Worm (Caenorhabditis elegans) whole organism, young adult: Measurements from ENCODE around the gene C02F5.14.

Experiments used
- F22D6.2 ChIP-seq: sonication (generic microtip); optimal IDR thresholded peaks from 2 replicates; lab custom pipeline; 2016; ENCODE audit warnings: mild to moderate bottlenecking, missing genetic modification characterization, missing compliant biosample characterization
- aptf-3 ChIP-seq: fragments of 200-800 bp; sonication (Bioruptor generic); IDR thresholded peaks from 2 replicates; pipeline ENCODE4 v1.3.6; 2022; ENCODE audit warnings: missing genetic modification characterization, missing compliant biosample characterization
- ceh-79 ChIP-seq: sonication (generic microtip); optimal IDR thresholded peaks from 2 replicates; lab custom pipeline; 2017; ENCODE audit warnings: mild to moderate bottlenecking, missing genetic modification characterization, missing compliant biosample characterization
- die-1 ChIP-seq: sonication (generic microtip); optimal IDR thresholded peaks from 2 replicates; lab custom pipeline; 2016; ENCODE audit warnings: missing genotype, mild to moderate bottlenecking, missing genetic modification characterization, missing compliant biosample characterization
- egrh-3 ChIP-seq: fragments of 200-800 bp; sonication (Bioruptor generic); IDR thresholded peaks from 2 replicates; pipeline ENCODE4 v1.3.6; 2022; ENCODE audit warnings: missing genetic modification reagents, missing genetic modification characterization, missing compliant biosample characterization
- gei-17 ChIP-seq: fragments of 200-800 bp; sonication (Bioruptor generic); optimal IDR thresholded peaks from 2 replicates; lab custom pipeline; 2018; ENCODE audit warnings: mild to moderate bottlenecking, missing genetic modification characterization, missing compliant biosample characterization
- lsy-27 ChIP-seq: sonication (generic microtip); optimal IDR thresholded peaks from 2 replicates; lab custom pipeline; 2017; ENCODE audit warnings: missing genetic modification characterization, mild to moderate bottlenecking, missing compliant biosample characterization, antibody characterized with exemption, missing genotype, borderline replicate concordance; ENCODE audit not compliant: insufficient read depth
- mcd-1 ChIP-seq: fragments of 200-800 bp; sonication (Bioruptor generic); IDR thresholded peaks from 2 replicates; pipeline ENCODE4 v1.3.6; 2022; ENCODE audit warnings: missing genetic modification reagents, missing genetic modification characterization, missing compliant biosample characterization
- mxl-1 ChIP-seq: sonication (generic microtip); optimal IDR thresholded peaks from 2 replicates; lab custom pipeline; 2016; ENCODE audit warnings: missing genetic modification characterization, missing compliant biosample characterization
- nhr-120 ChIP-seq: fragments of 200-800 bp; sonication (Bioruptor generic); IDR thresholded peaks from 2 replicates; pipeline ENCODE4 v1.3.6; 2022; ENCODE audit warnings: missing genetic modification characterization, missing compliant biosample characterization
- nhr-179 ChIP-seq: sonication (generic microtip); optimal IDR thresholded peaks from 2 replicates; lab custom pipeline; 2016; ENCODE audit warnings: mild to moderate bottlenecking, missing genetic modification characterization, missing compliant biosample characterization
- sptf-2 ChIP-seq: fragments of 200-800 bp; sonication (Bioruptor generic); optimal IDR thresholded peaks from 2 replicates; lab custom pipeline; 2018; ENCODE audit warnings: mild to moderate bottlenecking, missing genetic modification characterization, missing compliant biosample characterization
- unc-130 ChIP-seq: sonication (generic microtip); optimal IDR thresholded peaks from 2 replicates; lab custom pipeline; 2016; ENCODE audit warnings: missing genetic modification reagents, missing genetic modification characterization, missing compliant biosample characterization
- unc-62 ChIP-seq: fragments of 150-350 bp; optimal IDR thresholded peaks from 2 replicates; lab custom pipeline; 2014; ENCODE audit warnings: missing biosample characterization, missing genetic modification reagents, missing genetic modification characterization
- zim-3 ChIP-seq: sonication (generic microtip); optimal IDR thresholded peaks from 2 replicates; lab custom pipeline; 2017; ENCODE audit warnings: mild to moderate bottlenecking, missing genetic modification characterization, moderate library complexity, missing compliant biosample characterization
- ztf-6 ChIP-seq: fragments of 200-800 bp; sonication (Bioruptor generic); IDR thresholded peaks from 2 replicates; pipeline ENCODE4 v1.3.6; 2022; ENCODE audit warnings: missing genetic modification reagents, missing genetic modification characterization, missing compliant biosample characterization

Gene C02F5.14

DNA sequence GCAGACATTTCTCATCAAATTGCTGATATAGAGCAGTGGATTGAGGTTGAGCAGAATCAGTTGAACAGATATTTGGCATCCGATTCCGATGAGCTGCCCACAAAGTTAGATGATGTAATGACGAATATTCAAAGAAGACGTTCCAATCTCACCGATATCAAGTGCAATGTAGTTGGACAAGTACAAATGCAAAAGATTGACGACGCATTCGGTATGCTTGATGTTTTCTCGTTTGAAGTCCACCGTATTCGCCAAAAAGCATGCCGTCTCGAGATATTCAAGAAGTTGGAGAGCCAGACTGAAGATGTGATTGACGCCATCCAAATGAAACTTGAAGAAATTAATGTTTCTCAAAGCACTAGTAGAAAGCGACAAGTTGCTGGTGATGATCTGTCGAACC lies 50.2 kb downstream of the C02F5.14 start:
- TF ChIP-seq sptf-2 (no peak), nhr-179 (tag; lab: Kevin White, UChicago) (no peak), zim-3 (no peak), lsy-27 (tag; lab: Kevin White, UChicago) (no peak), F22D6.2 (no peak), die-1 (no peak), egrh-3 (GFP tag; lab: Robert Waterston, UW) (no peak), unc-130 (GFP tag; lab: Kevin White, UChicago) (no peak), aptf-3 (GFP tag; lab: Robert Waterston, UW) (no peak), unc-62 (no peak), mcd-1 (GFP tag; lab: Robert Waterston, UW) (no peak), mxl-1 (tag; lab: Kevin White, UChicago) (no peak), nhr-120 (GFP tag; lab: Robert Waterston, UW) (no peak), ceh-79 (tag; lab: Kevin White, UChicago) (no peak), gei-17 (GFP tag; lab: Kevin White, UChicago) (no peak), ztf-6 (GFP tag; lab: Robert Waterston, UW) (no peak)
- TF ChIP-seq, all 124 proteins: peak for 0
